Worm (Caenorhabditis elegans) whole organism, L3 larva: Measurements from ENCODE around the gene R02F11.11.

Source experiments
- aly-2 ChIP-seq: fragments of 150-350 bp; optimal IDR thresholded peaks from 2 replicates; lab custom pipeline; 2014; ENCODE audit warnings: missing biosample characterization, missing genetic modification characterization
- elt-3 ChIP-seq, 3 experiments: fragments of 150-350 bp in 1 of 3; sonication (generic microtip) in 2 of 3; optimal IDR thresholded peaks; 2 replicates in 2 of 3; 4 replicates in 1 of 3; lab custom pipeline; 2014 to 2017; ENCODE audit warnings: missing biosample characterization in 3 of 3, missing genetic modification characterization in 3 of 3
- lin-39 ChIP-seq: fragments of 150-350 bp; optimal IDR thresholded peaks from 2 replicates; lab custom pipeline; 2018; ENCODE audit warnings: missing biosample characterization, missing genetic modification reagents, missing genetic modification characterization
- nhr-28 ChIP-seq: fragments of 150-350 bp; optimal IDR thresholded peaks from 2 replicates; lab custom pipeline; 2014; ENCODE audit warnings: missing biosample characterization, missing genetic modification characterization
- skn-1 ChIP-seq: fragments of 150-350 bp; optimal IDR thresholded peaks from 2 replicates; lab custom pipeline; 2014; ENCODE audit warnings: missing biosample characterization, missing genetic modification characterization
- snpc-4 ChIP-seq: fragments of 150-350 bp; optimal IDR thresholded peaks from 2 replicates; lab custom pipeline; 2014; ENCODE audit warnings: missing biosample characterization, missing genetic modification characterization
- unc-62 ChIP-seq: fragments of 150-350 bp; sonication (generic microtip); optimal IDR thresholded peaks from 4 replicates; lab custom pipeline; 2014; ENCODE audit warnings: missing biosample characterization, missing genetic modification reagents, missing genetic modification characterization
- ztf-11 ChIP-seq: fragments of 150-350 bp; optimal IDR thresholded peaks from 2 replicates; lab custom pipeline; 2014; ENCODE audit warnings: missing biosample characterization, missing genetic modification characterization

DNA sequence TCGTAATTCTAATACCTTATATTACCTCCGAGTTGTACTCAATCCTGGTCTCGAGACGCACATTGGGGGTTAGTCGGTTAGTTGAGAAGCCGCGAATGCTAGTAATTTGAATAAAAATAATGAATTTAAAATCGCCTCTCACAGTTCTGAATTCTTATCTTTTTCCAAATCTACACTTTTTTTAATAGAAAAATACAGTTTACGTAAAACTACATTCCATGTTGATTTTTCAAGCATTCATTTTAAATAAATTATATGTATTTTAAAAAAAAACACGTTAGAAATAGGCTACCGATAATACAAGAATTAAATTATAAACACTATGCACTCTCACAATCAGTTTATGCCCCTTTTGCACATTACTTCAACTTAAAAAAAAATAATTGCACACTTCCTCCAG is 22.0 kb upstream of the R02F11.11 start, which contains the start of gene C18G1.9:
- TF ChIP-seq skn-1 (tag; lab: Kevin White, UChicago) = no peak
- TF ChIP-seq unc-62 (GFP tag; lab: Kevin White, UChicago) = no peak
- TF ChIP-seq nhr-28 (tag; lab: Kevin White, UChicago) = no peak
- no peak for TF ChIP-seq aly-2 (tag; lab: Kevin White, UChicago)
- no peak for TF ChIP-seq snpc-4 (tag; lab: Kevin White, UChicago)
- no peak for TF ChIP-seq ztf-11 (tag; lab: Kevin White, UChicago)
- no peak for TF ChIP-seq lin-39
- no peak for TF ChIP-seq elt-3 (tag; optimal IDR thresholded peaks at IDR 0.05; lab: Kevin White, UChicago)
